Fruit fly (Drosophila melanogaster) whole organism, embryonic: ENCODE results near the gene Snx17.
A peak's percentile ranks its signal among the peaks of the same experiment; 100 is the strongest.

Source experiments
- Aef1 ChIP-seq: fragments of 200-800 bp; sonication (Bioruptor generic); IDR thresholded peaks from 3 replicates; pipeline ENCODE4 v1.3.6; 2022; ENCODE audit warnings: missing biosample characterization, missing genetic modification characterization
- Atf3 ChIP-seq: fragments of 200-800 bp; sonication (Bioruptor generic); optimal IDR thresholded peaks from 3 replicates; lab custom pipeline; 2016; ENCODE audit warnings: missing biosample characterization, missing genetic modification characterization
- CG10274 ChIP-seq: fragments of 200-800 bp; sonication (Bioruptor generic); optimal IDR thresholded peaks from 3 replicates; lab custom pipeline; 2017; ENCODE audit warnings: missing biosample characterization, mild to moderate bottlenecking, missing genetic modification characterization
- CG10543 ChIP-seq: fragments of 200-800 bp; sonication (Bioruptor generic); optimal IDR thresholded peaks from 3 replicates; lab custom pipeline; 2017; ENCODE audit warnings: missing biosample characterization, mild to moderate bottlenecking, missing genetic modification characterization, moderate library complexity
- CG10979 ChIP-seq: fragments of 200-800 bp; sonication (Bioruptor generic); optimal IDR thresholded peaks from 2 replicates; lab custom pipeline; 2018; ENCODE audit warnings: missing biosample characterization, mild to moderate bottlenecking, missing genetic modification characterization, moderate library complexity
- CG11695 ChIP-seq: fragments of 200-800 bp; sonication (Bioruptor generic); IDR thresholded peaks from 3 replicates; pipeline ENCODE4 v1.3.6; 2022; ENCODE audit warnings: missing biosample characterization, missing genetic modification characterization
- CG16813 ChIP-seq: fragments of 200-800 bp; sonication (Bioruptor generic); IDR thresholded peaks from 3 replicates; pipeline ENCODE4 v1.3.6; 2022; ENCODE audit warnings: missing biosample characterization, missing genetic modification characterization; ENCODE audit not compliant: partially characterized antibody
- CG17361 ChIP-seq: fragments of 200-800 bp; sonication (Bioruptor generic); IDR thresholded peaks from 3 replicates; pipeline ENCODE4 v1.3.6; 2022; ENCODE audit warnings: missing biosample characterization, missing genetic modification characterization
- CG1792 ChIP-seq: fragments of 200-800 bp; sonication (Bioruptor generic); optimal IDR thresholded peaks from 2 replicates; lab custom pipeline; 2016; ENCODE audit warnings: missing biosample characterization, missing genetic modification characterization
- CG18599 ChIP-seq: fragments of 200-800 bp; sonication (Bioruptor generic); optimal IDR thresholded peaks from 3 replicates; lab custom pipeline; 2017; ENCODE audit warnings: missing biosample characterization, missing genetic modification characterization, mild to moderate bottlenecking, moderate library complexity, missing genetic modification reagents
- CG2129 ChIP-seq: fragments of 200-800 bp; sonication (Bioruptor generic); IDR thresholded peaks from 2 replicates; pipeline ENCODE4 v1.3.6; 2022; ENCODE audit warnings: missing biosample characterization, missing genetic modification characterization; ENCODE audit not compliant: partially characterized antibody
- CG33213 ChIP-seq: fragments of 200-800 bp; sonication (Bioruptor generic); optimal IDR thresholded peaks from 3 replicates; lab custom pipeline; 2016; ENCODE audit warnings: missing biosample characterization, missing genetic modification characterization
- CG3995 ChIP-seq: fragments of 200-800 bp; sonication (Bioruptor generic); optimal IDR thresholded peaks from 3 replicates; lab custom pipeline; 2016; ENCODE audit warnings: missing biosample characterization, missing genetic modification characterization
- CG4404 ChIP-seq: fragments of 200-800 bp; sonication (Bioruptor generic); IDR thresholded peaks from 2 replicates; pipeline ENCODE4 v1.3.6; 2022; ENCODE audit warnings: missing biosample characterization, missing genetic modification characterization
- CG4820 ChIP-seq: fragments of 200-800 bp; sonication (Bioruptor generic); optimal IDR thresholded peaks from 3 replicates; lab custom pipeline; 2016; ENCODE audit warnings: missing biosample characterization, missing genetic modification characterization
- CG6272 ChIP-seq: fragments of 200-800 bp; sonication (Bioruptor generic); IDR thresholded peaks from 2 replicates; pipeline ENCODE4 v1.3.6; 2022; ENCODE audit warnings: missing biosample characterization, missing genetic modification characterization
- CG6765 ChIP-seq: fragments of 200-800 bp; sonication (Bioruptor generic); optimal IDR thresholded peaks from 3 replicates; lab custom pipeline; 2017; ENCODE audit warnings: missing biosample characterization, mild to moderate bottlenecking, missing genetic modification characterization
- CG7357 ChIP-seq: fragments of 200-800 bp; sonication (Bioruptor generic); IDR thresholded peaks from 3 replicates; pipeline ENCODE4 v1.3.6; 2022; ENCODE audit warnings: missing biosample characterization, missing genetic modification characterization
- CG8944 ChIP-seq: fragments of 200-800 bp; sonication (Bioruptor generic); optimal IDR thresholded peaks from 3 replicates; lab custom pipeline; 2016; ENCODE audit warnings: missing biosample characterization, missing genetic modification characterization
- CG9215 ChIP-seq: fragments of 200-800 bp; sonication (Bioruptor generic); IDR thresholded peaks from 2 replicates; pipeline ENCODE4 v1.3.6; 2022; ENCODE audit warnings: missing biosample characterization, missing genetic modification characterization
- Dip3 ChIP-seq: fragments of 200-800 bp; sonication (Bioruptor generic); optimal IDR thresholded peaks from 3 replicates; lab custom pipeline; 2016; ENCODE audit warnings: missing biosample characterization, missing genetic modification characterization
- Doc2 ChIP-seq: fragments of 200-800 bp; sonication (Bioruptor generic); IDR thresholded peaks from 2 replicates; pipeline ENCODE4 v1.3.6; 2022; ENCODE audit warnings: missing biosample characterization, missing genetic modification characterization
- ERR ChIP-seq: fragments of 200-800 bp; sonication (Bioruptor generic); optimal IDR thresholded peaks from 2 replicates; lab custom pipeline; 2016; ENCODE audit warnings: missing biosample characterization, missing genetic modification characterization
- Gug ChIP-seq: fragments of 200-800 bp; sonication (Bioruptor generic); IDR thresholded peaks from 4 replicates; pipeline ENCODE4 v1.3.6; 2022; ENCODE audit warnings: missing biosample characterization, missing genetic modification characterization
- HHEX ChIP-seq: fragments of 200-800 bp; sonication (Bioruptor generic); optimal IDR thresholded peaks from 3 replicates; lab custom pipeline; 2017; ENCODE audit warnings: missing biosample characterization, mild to moderate bottlenecking, missing genetic modification characterization, missing genetic modification reagents
- Hr51 ChIP-seq, 2 experiments: fragments of 200-800 bp; sonication (Bioruptor generic); optimal IDR thresholded peaks; 2 replicates in 1 of 2; 3 replicates in 1 of 2; lab custom pipeline; 2016 to 2018; ENCODE audit warnings: missing biosample characterization in 2 of 2, missing genetic modification characterization in 2 of 2, mild to moderate bottlenecking in 1 of 2, moderate library complexity in 1 of 2
- Kr ChIP-seq: fragments of 200-800 bp; sonication (Bioruptor generic); optimal IDR thresholded peaks from 2 replicates; lab custom pipeline; 2017; ENCODE audit warnings: missing biosample characterization, mild to moderate bottlenecking, missing genetic modification characterization
- Lhr ChIP-seq: fragments of 200-800 bp; sonication (Bioruptor generic); optimal IDR thresholded peaks from 3 replicates; lab custom pipeline; 2017; ENCODE audit warnings: mild to moderate bottlenecking, missing biosample characterization, missing genetic modification reagents, missing genetic modification characterization
- MESR4 ChIP-seq: fragments of 200-800 bp; sonication (Bioruptor generic); optimal IDR thresholded peaks from 2 replicates; lab custom pipeline; 2018; ENCODE audit warnings: missing biosample characterization, mild to moderate bottlenecking, missing genetic modification characterization, moderate library complexity
- Neu2 ChIP-seq: fragments of 200-800 bp; sonication (Bioruptor generic); optimal IDR thresholded peaks from 3 replicates; lab custom pipeline; 2016; ENCODE audit warnings: missing biosample characterization, missing genetic modification characterization, borderline replicate concordance
- Six4 ChIP-seq: fragments of 200-800 bp; sonication (Bioruptor generic); optimal IDR thresholded peaks from 2 replicates; lab custom pipeline; 2016; ENCODE audit warnings: missing biosample characterization, missing genetic modification characterization
- Trl ChIP-seq, 3 experiments: fragments of >200 bp in 2 of 3; fragments of 200-800 bp in 1 of 3; sonication (Bioruptor generic) in 1 of 3; optimal IDR thresholded peaks; 2 replicates in 1 of 3; 3 replicates in 2 of 3; lab custom pipeline; 2016 to 2017; ENCODE audit warnings: missing biosample characterization in 1 of 3, missing genetic modification characterization in 1 of 3
- aop ChIP-seq: fragments of 200-800 bp; sonication (Bioruptor generic); IDR thresholded peaks from 2 replicates; pipeline ENCODE4 v1.3.6; 2022; ENCODE audit warnings: missing biosample characterization, missing genetic modification characterization
- ap ChIP-seq: fragments of 200-800 bp; sonication (Bioruptor generic); IDR thresholded peaks from 2 replicates; pipeline ENCODE4 v1.3.6; 2022; ENCODE audit warnings: missing biosample characterization, missing genetic modification characterization
- br ChIP-seq: fragments of >200 bp; optimal IDR thresholded peaks from 2 replicates; lab custom pipeline; 2017
- ems ChIP-seq: fragments of 200-800 bp; sonication (Bioruptor generic); optimal IDR thresholded peaks from 3 replicates; lab custom pipeline; 2016; ENCODE audit warnings: missing biosample characterization, missing genetic modification characterization
- eyg ChIP-seq: fragments of 200-800 bp; sonication (Bioruptor generic); optimal IDR thresholded peaks from 3 replicates; lab custom pipeline; 2016; ENCODE audit warnings: missing biosample characterization, missing genetic modification characterization
- fd3F ChIP-seq: fragments of 200-800 bp; sonication (Bioruptor generic); optimal IDR thresholded peaks from 2 replicates; lab custom pipeline; 2018; ENCODE audit warnings: missing biosample characterization, mild to moderate bottlenecking, missing genetic modification characterization, moderate library complexity
- gcm2 ChIP-seq: fragments of 200-800 bp; sonication (Bioruptor generic); optimal IDR thresholded peaks from 2 replicates; lab custom pipeline; 2016; ENCODE audit warnings: missing biosample characterization, missing genetic modification characterization
- gt ChIP-seq: fragments of 200-800 bp; sonication (Bioruptor generic); IDR thresholded peaks from 2 replicates; pipeline ENCODE4 v1.3.6; 2022; ENCODE audit warnings: missing biosample characterization, missing genetic modification characterization
- knrl ChIP-seq: fragments of 200-800 bp; sonication (Bioruptor generic); IDR thresholded peaks from 3 replicates; pipeline ENCODE4 v1.3.6; 2022; ENCODE audit warnings: missing biosample characterization, missing genetic modification characterization; ENCODE audit not compliant: partially characterized antibody
- pho ChIP-seq: fragments of 200-800 bp; sonication (Bioruptor generic); optimal IDR thresholded peaks from 2 replicates; lab custom pipeline; 2016; ENCODE audit warnings: missing biosample characterization, missing genetic modification characterization
- shn ChIP-seq: fragments of 200-800 bp; sonication (Bioruptor generic); optimal IDR thresholded peaks from 3 replicates; lab custom pipeline; 2016; ENCODE audit warnings: missing biosample characterization, missing genetic modification characterization
- slou ChIP-seq: fragments of 200-800 bp; sonication (Bioruptor generic); optimal IDR thresholded peaks from 3 replicates; lab custom pipeline; 2016; ENCODE audit warnings: missing biosample characterization, missing genetic modification characterization
- sna ChIP-seq: fragments of 200-800 bp; sonication (Bioruptor generic); IDR thresholded peaks from 2 replicates; pipeline ENCODE4 v1.3.6; 2022; ENCODE audit warnings: missing biosample characterization, missing genetic modification characterization; ENCODE audit not compliant: partially characterized antibody
- trem ChIP-seq: fragments of 200-800 bp; optimal IDR thresholded peaks from 3 replicates; lab custom pipeline; 2019; ENCODE audit warnings: missing biosample characterization, mild to moderate bottlenecking, missing genetic modification characterization, moderate library complexity
- ttk ChIP-seq: fragments of 200-800 bp; sonication (Bioruptor generic); IDR thresholded peaks from 2 replicates; pipeline ENCODE4 v2.1.2; 2022; ENCODE audit warnings: missing biosample characterization, missing genetic modification characterization
- unc-4 ChIP-seq: fragments of 200-800 bp; sonication (Bioruptor generic); IDR thresholded peaks from 2 replicates; pipeline ENCODE4 v1.3.6; 2022; ENCODE audit warnings: missing biosample characterization, missing genetic modification characterization; ENCODE audit not compliant: partially characterized antibody
- usp ChIP-seq: fragments of >200 bp; optimal IDR thresholded peaks from 2 replicates; lab custom pipeline; 2017; ENCODE audit warnings: missing biosample characterization, missing genetic modification characterization
- wor ChIP-seq: fragments of 200-800 bp; sonication (Bioruptor generic); IDR thresholded peaks from 2 replicates; pipeline ENCODE4 v1.3.6; 2022; ENCODE audit warnings: missing biosample characterization, missing genetic modification characterization

Snx17 gene

DNA sequence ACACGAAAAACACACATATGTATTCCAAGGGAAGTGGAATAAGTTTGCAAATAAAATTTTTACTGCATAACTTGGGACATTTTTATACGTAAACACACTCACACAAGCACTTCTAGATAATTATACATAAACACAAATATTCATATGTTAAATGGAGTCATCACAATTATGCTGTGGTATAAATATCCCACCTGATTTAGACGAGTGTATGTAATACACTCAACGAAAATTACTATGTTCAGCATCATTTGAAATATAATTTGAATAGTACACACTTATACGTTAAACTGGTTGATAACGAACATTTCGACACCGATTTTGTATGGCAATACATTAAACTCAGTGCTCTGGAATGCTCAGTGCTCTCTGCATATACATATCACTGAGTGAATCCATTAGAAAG lies 24.3 kb upstream of the Snx17 start (continued):
- TF ChIP-seq CG1792 (peak; percentile 11), shn (GFP tag; lab: Kevin White, UChicago) (peak; percentile 40), Hr51 (GFP tag; optimal IDR thresholded peaks at IDR 0.05; lab: Kevin White, UChicago) (no peak), HHEX (GFP tag; lab: Kevin White, UChicago) (peak; percentile 43), CG6272 (GFP tag; lab: Robert Waterston, UW) (no peak)

DNA sequence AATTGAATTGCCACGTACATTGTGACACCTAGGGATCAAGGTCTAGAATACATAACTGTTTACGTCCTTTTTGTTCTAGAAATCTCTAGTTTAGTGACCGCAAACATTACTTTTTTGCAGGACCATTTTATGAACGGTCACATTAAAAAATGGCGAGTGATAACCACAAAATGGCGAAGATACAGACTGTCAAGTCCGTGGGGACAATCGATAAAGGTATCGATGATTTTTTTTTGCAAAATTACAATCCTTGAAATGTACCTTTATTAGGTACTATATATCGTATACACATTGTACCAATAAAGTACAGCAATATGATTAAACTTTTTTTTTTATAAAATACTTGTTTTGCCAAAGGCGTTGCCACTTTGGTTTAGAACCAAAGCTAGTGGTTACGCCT lies 23.7 kb upstream of the Snx17 start:
- TF ChIP-seq Aef1 (GFP tag; lab: Robert Waterston, UW) (no peak), knrl (GFP tag; lab: Robert Waterston, UW) (peak; percentile 42; the same call in 1 of the 3 replicates), gt (GFP tag; lab: Robert Waterston, UW) (no peak), CG10543 (no peak), CG10979 (tag; lab: Kevin White, UChicago) (no peak), CG3995 (GFP tag; lab: Kevin White, UChicago) (no peak), CG4820 (GFP tag; lab: Kevin White, UChicago) (no peak), CG17361 (GFP tag; lab: Robert Waterston, UW) (0 out of 3 replicates have a peak, but pooled peaks have one; percentile 10), Neu2 (GFP tag; lab: Kevin White, UChicago) (peak; percentile 96), Trl (optimal IDR thresholded peaks at IDR 0.05; lab: Kevin White, UChicago) (no peak), Trl (GFP tag; optimal IDR thresholded peaks at IDR 0.05; lab: Kevin White, UChicago) (no peak), CG11695 (no peak), usp (GFP tag; lab: Kevin White, UChicago) (no peak), CG16813 (GFP tag; lab: Robert Waterston, UW) (peak; percentile 62; the same call in 2 of the 3 replicates), Gug (GFP tag; lab: Robert Waterston, UW) (no peak), ERR (GFP tag; lab: Kevin White, UChicago) (no peak), aop (no peak), CG8944 (GFP tag; lab: Kevin White, UChicago) (no peak), CG18599 (GFP tag; lab: Kevin White, UChicago) (no peak), CG6765 (GFP tag; lab: Kevin White, UChicago) (no peak), ap (GFP tag; lab: Robert Waterston, UW) (no peak), br (lab: Kevin White, UChicago) (no peak), Atf3 (GFP tag; lab: Kevin White, UChicago) (no peak), fd3F (no peak), CG2129 (GFP tag; lab: Robert Waterston, UW) (0 out of 2 replicates have a peak, but pooled peaks have one; percentile 26), ttk (GFP tag; lab: Robert Waterston, UW) (no peak), CG9215 (GFP tag; lab: Robert Waterston, UW) (no peak), ems (no peak), CG7357 (GFP tag; lab: Robert Waterston, UW) (no peak), unc-4 (GFP tag; lab: Robert Waterston, UW) (peak; percentile 60; the same call in 1 of the 2 replicates), Kr (GFP tag; lab: Kevin White, UChicago) (no peak), CG4404 (GFP tag; lab: Robert Waterston, UW) (no peak), slou (GFP tag; lab: Kevin White, UChicago) (no peak), eyg (GFP tag; lab: Kevin White, UChicago) (no peak), CG33213 (GFP tag; lab: Kevin White, UChicago) (no peak), Six4 (GFP tag; lab: Kevin White, UChicago) (no peak), MESR4 (GFP tag; lab: Kevin White, UChicago) (no peak), sna (GFP tag; lab: Robert Waterston, UW) (0 out of 2 replicates have a peak, but pooled peaks have one; percentile 50), Lhr (peak; percentile 32), Dip3 (GFP tag; lab: Kevin White, UChicago) (no peak), CG10274 (GFP tag; lab: Kevin White, UChicago) (no peak), wor (no peak), trem (tag; lab: Kevin White, UChicago) (no peak), gcm2 (GFP tag; lab: Kevin White, UChicago) (no peak), Doc2 (no peak), pho (GFP tag; lab: Kevin White, UChicago) (no peak)
